Fruit fly (Drosophila melanogaster) whole organism, pupa: ENCODE results near the gene CG4766.

Source experiments
- CG8301 ChIP-seq: fragments of 200-800 bp; sonication (Bioruptor generic); optimal IDR thresholded peaks from 2 replicates; lab custom pipeline; 2018; ENCODE audit warnings: missing biosample characterization, mild to moderate bottlenecking, missing genetic modification characterization
- Ets98B ChIP-seq: fragments of 200-800 bp; sonication (Bioruptor generic); IDR thresholded peaks from 2 replicates; pipeline ENCODE4 v1.3.6; 2022; ENCODE audit warnings: missing biosample characterization, missing genetic modification characterization
- gl ChIP-seq: fragments of 200-800 bp; sonication (Bioruptor generic); optimal IDR thresholded peaks from 2 replicates; lab custom pipeline; 2018; ENCODE audit warnings: missing biosample characterization, mild to moderate bottlenecking, missing genetic modification characterization
- rn ChIP-seq: fragments of 200-800 bp; sonication (Bioruptor generic); IDR thresholded peaks from 2 replicates; pipeline ENCODE4 v1.3.6; 2022; ENCODE audit warnings: missing biosample characterization, missing genetic modification characterization

DNA sequence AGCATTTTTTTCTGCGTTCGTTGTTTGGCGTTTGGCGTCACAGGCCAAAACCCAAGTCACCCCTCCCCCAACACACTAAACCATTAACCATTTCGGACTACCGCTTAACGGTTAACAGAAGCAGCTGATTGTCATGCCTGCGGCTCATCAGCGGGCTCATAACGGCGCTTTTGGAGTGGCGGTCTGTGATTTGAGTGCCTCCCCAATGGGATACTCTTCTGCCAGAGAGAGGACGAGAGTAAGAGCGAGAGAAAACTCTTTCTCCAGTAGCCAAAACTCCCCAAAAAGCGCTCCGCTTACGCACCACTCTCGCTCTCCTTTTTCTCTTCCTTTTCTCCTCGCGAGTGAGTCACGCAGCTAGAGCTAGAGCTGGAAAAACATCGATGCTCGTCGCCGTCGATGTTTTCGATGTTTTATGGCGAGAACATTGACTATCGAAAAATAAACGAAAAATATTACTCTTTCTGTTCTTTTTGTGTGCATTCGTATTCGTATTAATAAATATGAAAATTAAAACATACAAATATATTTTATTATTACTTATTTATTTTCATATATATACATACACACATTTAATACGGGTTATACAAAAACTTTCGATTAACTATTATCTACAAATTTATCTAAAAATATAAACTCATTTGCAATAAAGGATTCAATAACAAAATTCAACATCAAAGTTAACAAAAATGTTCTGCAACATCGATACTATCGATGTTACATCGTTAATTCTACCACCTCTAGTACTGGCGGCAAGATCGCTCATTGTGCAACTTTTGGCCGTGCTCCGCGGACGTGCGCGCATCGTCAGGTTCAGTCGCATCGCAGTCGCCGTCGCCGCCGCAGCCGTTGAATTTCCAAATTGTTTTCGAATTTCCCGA, 34.8 kb downstream of the CG4766 start, which contains the start of gene Grip:
- no peak for TF ChIP-seq rn
- TF ChIP-seq gl (tag; lab: Kevin White, UChicago) = no peak
- TF ChIP-seq CG8301 (tag; lab: Kevin White, UChicago) = peak; percentile 10
- peak; percentile 11 for TF ChIP-seq Ets98B (GFP tag; lab: Robert Waterston, UW)
